Worm (Caenorhabditis elegans) whole organism, L1 larva: ENCODE measurements around the gene F52C12.6.

ENCODE experiments used
- aly-2 ChIP-seq: fragments of 150-350 bp; optimal IDR thresholded peaks from 2 replicates; lab custom pipeline; 2014; ENCODE audit warnings: missing biosample characterization, missing genetic modification characterization
- blmp-1 ChIP-seq: fragments of 150-350 bp; optimal IDR thresholded peaks from 2 replicates; lab custom pipeline; 2014; ENCODE audit warnings: missing biosample characterization, missing genetic modification characterization
- ceh-88 ChIP-seq: fragments of 200-800 bp; sonication (Bioruptor generic); IDR thresholded peaks from 2 replicates; pipeline ENCODE4 v1.3.6; 2022; ENCODE audit warnings: missing genetic modification characterization, missing compliant biosample characterization
- elt-3 ChIP-seq, 6 experiments: fragments of 150-350 bp in 1 of 6; sonication (generic microtip); optimal IDR thresholded peaks; 2 replicates each; lab custom pipeline; 2017 to 2018; ENCODE audit warnings: missing biosample characterization in 6 of 6, missing genetic modification characterization in 6 of 6, inconsistent platforms in 1 of 6
- fkh-10 ChIP-seq: sonication (generic microtip); optimal IDR thresholded peaks from 2 replicates; lab custom pipeline; 2017; ENCODE audit warnings: missing biosample characterization, missing genetic modification reagents, missing genetic modification characterization
- lsy-2 ChIP-seq, 2 experiments: fragments of 150-350 bp; optimal IDR thresholded peaks; 2 replicates each; lab custom pipeline; 2014; ENCODE audit warnings: missing biosample characterization in 2 of 2, missing genetic modification characterization in 2 of 2
- mdl-1 ChIP-seq, 2 experiments: fragments of 150-350 bp; optimal IDR thresholded peaks; 2 replicates each; lab custom pipeline; 2014 to 2017; ENCODE audit warnings: missing biosample characterization in 2 of 2, missing genetic modification characterization in 2 of 2, inconsistent platforms in 1 of 2
- nhr-76 ChIP-seq: sonication (generic microtip); optimal IDR thresholded peaks from 2 replicates; lab custom pipeline; 2017; ENCODE audit warnings: missing biosample characterization, missing genetic modification characterization

DNA sequence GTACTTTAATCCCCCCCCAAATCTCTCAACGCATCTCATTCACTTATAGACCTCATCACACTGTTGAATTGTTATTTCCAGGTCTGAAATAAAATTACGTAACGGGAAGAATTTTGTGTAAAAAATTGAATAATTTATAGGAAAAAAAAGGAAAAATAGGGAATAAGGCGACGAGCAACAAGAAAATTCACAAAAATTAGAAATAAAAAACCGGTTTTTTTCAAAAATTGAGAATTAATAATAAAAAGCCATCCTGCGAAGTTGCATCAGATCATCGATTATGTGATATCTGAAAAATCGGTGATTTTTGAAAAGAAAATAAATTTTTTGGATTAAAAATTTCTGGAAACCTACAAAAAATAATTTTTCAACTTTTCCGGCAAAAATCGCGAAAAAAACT, 52.4 kb downstream of the F52C12.6 start:
- TF ChIP-seq nhr-76 (tag; lab: Kevin White, UChicago) (no peak), blmp-1 (no peak), ceh-88 (GFP tag; lab: Robert Waterston, UW) (no peak), elt-3 (tag; optimal IDR thresholded peaks at IDR 0.05; lab: Kevin White, UChicago) (no peak), mdl-1 (tag; optimal IDR thresholded peaks at IDR 0.05; lab: Kevin White, UChicago) (no peak), aly-2 (no peak), lsy-2 (tag; optimal IDR thresholded peaks at IDR 0.05; lab: Kevin White, UChicago) (no peak), fkh-10 (no peak)
